Worm (Caenorhabditis elegans) whole organism, young adult: ENCODE measurements around the gene sptl-3.

Experiments
- B0261.1 ChIP-seq: sonication (generic microtip); optimal IDR thresholded peaks from 2 replicates; lab custom pipeline; 2016; ENCODE audit warnings: mild to moderate bottlenecking, missing genetic modification characterization, moderate library complexity, missing compliant biosample characterization
- F49E8.2 ChIP-seq: sonication (generic microtip); optimal IDR thresholded peaks from 3 replicates; lab custom pipeline; 2017; ENCODE audit warnings: missing genetic modification characterization, mild to moderate bottlenecking, missing compliant biosample characterization, antibody characterized with exemption, moderate library complexity; ENCODE audit not compliant: insufficient read depth
- F52B5.7 ChIP-seq: sonication (generic microtip); optimal IDR thresholded peaks from 2 replicates; lab custom pipeline; 2016; ENCODE audit warnings: mild to moderate bottlenecking, missing genetic modification characterization, missing compliant biosample characterization
- F57C9.4 ChIP-seq: sonication (generic microtip); optimal IDR thresholded peaks from 2 replicates; lab custom pipeline; 2017; ENCODE audit warnings: mild to moderate bottlenecking, missing genetic modification characterization, missing compliant biosample characterization
- K12H6.12 ChIP-seq: fragments of 200-800 bp; sonication (Bioruptor generic); optimal IDR thresholded peaks from 2 replicates; lab custom pipeline; 2018; ENCODE audit warnings: mild to moderate bottlenecking, missing genetic modification characterization, missing compliant biosample characterization
- T07F8.4 ChIP-seq: sonication (generic microtip); optimal IDR thresholded peaks from 2 replicates; lab custom pipeline; 2016; ENCODE audit warnings: mild to moderate bottlenecking, missing genetic modification characterization, moderate library complexity, missing compliant biosample characterization
- Y53G8AR.9 ChIP-seq: fragments of 200-800 bp; sonication (Bioruptor generic); conservative IDR thresholded peaks from 2 replicates; pipeline ENCODE4 v1.3.6; 2022; ENCODE audit warnings: missing genetic modification reagents, missing genetic modification characterization, missing compliant biosample characterization
- Y56A3A.18 ChIP-seq: fragments of 200-800 bp; sonication (Bioruptor generic); IDR thresholded peaks from 2 replicates; pipeline ENCODE4 v1.3.6; 2022; ENCODE audit warnings: missing genetic modification reagents, missing genetic modification characterization, missing compliant biosample characterization
- ama-1 ChIP-seq, 3 experiments: fragments of 150-350 bp in 1 of 3; sonication (generic microtip) in 2 of 3; optimal IDR thresholded peaks; 2 replicates each; lab custom pipeline; 2014 to 2018; ENCODE audit warnings: missing biosample characterization in 2 of 3, missing genetic modification characterization in 2 of 3, missing genetic modification reagents in 2 of 3
- aptf-3 ChIP-seq: fragments of 200-800 bp; sonication (Bioruptor generic); IDR thresholded peaks from 2 replicates; pipeline ENCODE4 v1.3.6; 2022; ENCODE audit warnings: missing genetic modification characterization, missing compliant biosample characterization
- atf-7 ChIP-seq: sonication (generic microtip); optimal IDR thresholded peaks from 2 replicates; lab custom pipeline; 2017; ENCODE audit warnings: mild to moderate bottlenecking, missing genetic modification characterization, missing compliant biosample characterization
- athp-1 ChIP-seq: sonication (generic microtip); optimal IDR thresholded peaks from 2 replicates; lab custom pipeline; 2017; ENCODE audit warnings: mild to moderate bottlenecking, missing genetic modification characterization, missing compliant biosample characterization
- attf-5 ChIP-seq: fragments of 200-800 bp; sonication (Bioruptor generic); optimal IDR thresholded peaks from 2 replicates; lab custom pipeline; 2018; ENCODE audit warnings: mild to moderate bottlenecking, missing genetic modification characterization, missing compliant biosample characterization
- cebp-2 ChIP-seq: fragments of 200-800 bp; sonication (Bioruptor generic); IDR thresholded peaks from 2 replicates; pipeline ENCODE4 v1.3.6; 2022; ENCODE audit warnings: missing genetic modification characterization, missing compliant biosample characterization
- ceh-100 ChIP-seq: fragments of 200-800 bp; sonication (Bioruptor generic); IDR thresholded peaks from 2 replicates; pipeline ENCODE4 v1.3.6; 2022; ENCODE audit warnings: missing genetic modification reagents, missing genetic modification characterization, missing compliant biosample characterization
- ceh-40 ChIP-seq: fragments of 200-800 bp; sonication (Bioruptor generic); IDR thresholded peaks from 2 replicates; pipeline ENCODE4 v1.3.6; 2022; ENCODE audit warnings: missing genetic modification characterization, missing compliant biosample characterization
- ceh-91 ChIP-seq: fragments of 200-800 bp; sonication (Bioruptor generic); IDR thresholded peaks from 2 replicates; pipeline ENCODE4 v1.3.6; 2022; ENCODE audit warnings: missing genetic modification reagents, missing genetic modification characterization, missing compliant biosample characterization
- dox-1 ChIP-seq: fragments of 200-800 bp; sonication (Bioruptor generic); IDR thresholded peaks from 2 replicates; pipeline ENCODE4 v1.3.6; 2022; ENCODE audit warnings: missing genetic modification reagents, missing genetic modification characterization, missing compliant biosample characterization
- dpff-1 ChIP-seq: sonication (generic microtip); optimal IDR thresholded peaks from 2 replicates; lab custom pipeline; 2017; ENCODE audit warnings: mild to moderate bottlenecking, missing genetic modification characterization, missing compliant biosample characterization
- egl-18 ChIP-seq: fragments of 200-800 bp; sonication (Bioruptor generic); IDR thresholded peaks from 2 replicates; pipeline ENCODE4 v1.3.6; 2022; ENCODE audit warnings: missing genetic modification reagents, missing genetic modification characterization, missing compliant biosample characterization
- ets-4 ChIP-seq: fragments of 200-800 bp; sonication (Bioruptor generic); optimal IDR thresholded peaks from 2 replicates; lab custom pipeline; 2018; ENCODE audit warnings: mild to moderate bottlenecking, missing genetic modification characterization, missing compliant biosample characterization
- fkh-3 ChIP-seq: sonication (generic microtip); optimal IDR thresholded peaks from 2 replicates; lab custom pipeline; 2016; ENCODE audit warnings: mild to moderate bottlenecking, missing genetic modification characterization, missing compliant biosample characterization
- gei-17 ChIP-seq: fragments of 200-800 bp; sonication (Bioruptor generic); optimal IDR thresholded peaks from 2 replicates; lab custom pipeline; 2018; ENCODE audit warnings: mild to moderate bottlenecking, missing genetic modification characterization, missing compliant biosample characterization
- hmg-20 ChIP-seq: fragments of 200-800 bp; sonication (Bioruptor generic); IDR thresholded peaks from 2 replicates; pipeline ENCODE4 v1.3.6; 2022; ENCODE audit warnings: missing genetic modification reagents, missing genetic modification characterization, missing compliant biosample characterization
- hrde-1 ChIP-seq: sonication (generic microtip); optimal IDR thresholded peaks from 2 replicates; lab custom pipeline; 2016; ENCODE audit warnings: missing genetic modification characterization, mild to moderate bottlenecking, missing compliant biosample characterization, moderate library complexity, missing genotype, missing genetic modification reagents, borderline replicate concordance
- let-607 ChIP-seq, 2 experiments: fragments of 200-800 bp in 1 of 2; sonication (Bioruptor generic) in 1 of 2; sonication (generic microtip) in 1 of 2; optimal IDR thresholded peaks; 2 replicates each; lab custom pipeline; 2016 to 2018; ENCODE audit warnings: mild to moderate bottlenecking in 2 of 2, missing compliant biosample characterization in 2 of 2, missing genetic modification characterization in 2 of 2, moderate library complexity in 2 of 2, missing genotype in 1 of 2
- lin-35 ChIP-seq, 3 experiments: fragments of 150-350 bp in 2 of 3; sonication (generic microtip) in 1 of 3; optimal IDR thresholded peaks; 2 replicates each; lab custom pipeline; 2014 to 2018; ENCODE audit warnings: missing biosample characterization in 3 of 3, missing genetic modification characterization in 3 of 3, missing genetic modification reagents in 3 of 3
- lin-40 ChIP-seq: sonication (generic microtip); optimal IDR thresholded peaks from 2 replicates; lab custom pipeline; 2016; ENCODE audit warnings: missing genetic modification characterization, mild to moderate bottlenecking, missing compliant biosample characterization, missing genotype, missing genetic modification reagents
- madf-8 ChIP-seq: fragments of 200-800 bp; sonication (Bioruptor generic); conservative IDR thresholded peaks from 2 replicates; pipeline ENCODE4 v1.3.6; 2022; ENCODE audit warnings: missing genetic modification reagents, missing genetic modification characterization, missing compliant biosample characterization
- mcd-1 ChIP-seq: fragments of 200-800 bp; sonication (Bioruptor generic); IDR thresholded peaks from 2 replicates; pipeline ENCODE4 v1.3.6; 2022; ENCODE audit warnings: missing genetic modification reagents, missing genetic modification characterization, missing compliant biosample characterization
- nfya-2 ChIP-seq: fragments of 200-800 bp; sonication (Bioruptor generic); IDR thresholded peaks from 2 replicates; pipeline ENCODE4 v1.3.6; 2022; ENCODE audit warnings: missing genetic modification reagents, missing genetic modification characterization, missing compliant biosample characterization
- nfyb-1 ChIP-seq: fragments of 200-800 bp; sonication (Bioruptor generic); IDR thresholded peaks from 2 replicates; pipeline ENCODE4 v1.3.6; 2022; ENCODE audit warnings: missing genetic modification reagents, missing genetic modification characterization, missing compliant biosample characterization
- nhr-80 ChIP-seq: sonication (generic microtip); optimal IDR thresholded peaks from 2 replicates; lab custom pipeline; 2016; ENCODE audit warnings: missing genetic modification characterization, missing compliant biosample characterization
- pha-4 ChIP-seq: fragments of 150-350 bp; sonication (generic microtip); optimal IDR thresholded peaks from 2 replicates; lab custom pipeline; 2014; ENCODE audit warnings: missing biosample characterization, missing genetic modification reagents, missing genetic modification characterization
- rcor-1 ChIP-seq: fragments of 200-800 bp; sonication (Bioruptor generic); IDR thresholded peaks from 2 replicates; pipeline ENCODE4 v1.3.6; 2022; ENCODE audit warnings: missing genetic modification reagents, missing genetic modification characterization, missing compliant biosample characterization
- rec-8 ChIP-seq, 2 experiments: sonication (generic microtip); optimal IDR thresholded peaks; 2 replicates each; lab custom pipeline; 2016; ENCODE audit warnings: mild to moderate bottlenecking in 2 of 2, missing genetic modification characterization in 2 of 2, missing genetic modification reagents in 2 of 2, missing genotype in 2 of 2, missing biosample characterization in 1 of 2, missing compliant biosample characterization in 1 of 2, moderate library complexity in 1 of 2
- rpc-1 ChIP-seq, 2 experiments: fragments of 150-350 bp in 1 of 2; sonication (generic microtip) in 1 of 2; optimal IDR thresholded peaks; 2 replicates each; lab custom pipeline; 2014 to 2018; ENCODE audit warnings: missing biosample characterization in 1 of 2, missing genetic modification characterization in 1 of 2, missing genetic modification reagents in 1 of 2, missing genotype in 1 of 2
- sdz-38 ChIP-seq: sonication (generic microtip); optimal IDR thresholded peaks from 2 replicates; lab custom pipeline; 2016; ENCODE audit warnings: missing genotype, missing genetic modification characterization, missing compliant biosample characterization
- snpc-1.3 ChIP-seq: sonication (generic microtip); optimal IDR thresholded peaks from 2 replicates; lab custom pipeline; 2017; ENCODE audit warnings: missing genetic modification characterization, mild to moderate bottlenecking, missing compliant biosample characterization, antibody characterized with exemption, moderate library complexity, missing genotype, missing genetic modification reagents; ENCODE audit not compliant: insufficient read depth
- somi-1 ChIP-seq: fragments of 200-800 bp; sonication (Bioruptor generic); optimal IDR thresholded peaks from 2 replicates; lab custom pipeline; 2018; ENCODE audit warnings: mild to moderate bottlenecking, missing genetic modification characterization, missing compliant biosample characterization
- tbx-9 ChIP-seq: sonication (generic microtip); optimal IDR thresholded peaks from 2 replicates; lab custom pipeline; 2016; ENCODE audit warnings: borderline replicate concordance, missing genetic modification characterization, inconsistent platforms, missing compliant biosample characterization
- tlf-1 ChIP-seq: fragments of 200-800 bp; sonication (Bioruptor generic); optimal IDR thresholded peaks from 2 replicates; lab custom pipeline; 2018; ENCODE audit warnings: mild to moderate bottlenecking, missing genetic modification characterization, missing compliant biosample characterization
- unc-62 ChIP-seq: fragments of 150-350 bp; optimal IDR thresholded peaks from 2 replicates; lab custom pipeline; 2014; ENCODE audit warnings: missing biosample characterization, missing genetic modification reagents, missing genetic modification characterization
- zim-3 ChIP-seq: sonication (generic microtip); optimal IDR thresholded peaks from 2 replicates; lab custom pipeline; 2017; ENCODE audit warnings: mild to moderate bottlenecking, missing genetic modification characterization, moderate library complexity, missing compliant biosample characterization
- ztf-25 ChIP-seq: fragments of 200-800 bp; sonication (Bioruptor generic); IDR thresholded peaks from 2 replicates; pipeline ENCODE4 v1.3.6; 2022; ENCODE audit warnings: missing genetic modification reagents, missing genetic modification characterization, missing compliant biosample characterization
- ztf-26 ChIP-seq: sonication (generic microtip); optimal IDR thresholded peaks from 2 replicates; lab custom pipeline; 2017; ENCODE audit warnings: missing genetic modification characterization, missing compliant biosample characterization

Gene sptl-3

DNA sequence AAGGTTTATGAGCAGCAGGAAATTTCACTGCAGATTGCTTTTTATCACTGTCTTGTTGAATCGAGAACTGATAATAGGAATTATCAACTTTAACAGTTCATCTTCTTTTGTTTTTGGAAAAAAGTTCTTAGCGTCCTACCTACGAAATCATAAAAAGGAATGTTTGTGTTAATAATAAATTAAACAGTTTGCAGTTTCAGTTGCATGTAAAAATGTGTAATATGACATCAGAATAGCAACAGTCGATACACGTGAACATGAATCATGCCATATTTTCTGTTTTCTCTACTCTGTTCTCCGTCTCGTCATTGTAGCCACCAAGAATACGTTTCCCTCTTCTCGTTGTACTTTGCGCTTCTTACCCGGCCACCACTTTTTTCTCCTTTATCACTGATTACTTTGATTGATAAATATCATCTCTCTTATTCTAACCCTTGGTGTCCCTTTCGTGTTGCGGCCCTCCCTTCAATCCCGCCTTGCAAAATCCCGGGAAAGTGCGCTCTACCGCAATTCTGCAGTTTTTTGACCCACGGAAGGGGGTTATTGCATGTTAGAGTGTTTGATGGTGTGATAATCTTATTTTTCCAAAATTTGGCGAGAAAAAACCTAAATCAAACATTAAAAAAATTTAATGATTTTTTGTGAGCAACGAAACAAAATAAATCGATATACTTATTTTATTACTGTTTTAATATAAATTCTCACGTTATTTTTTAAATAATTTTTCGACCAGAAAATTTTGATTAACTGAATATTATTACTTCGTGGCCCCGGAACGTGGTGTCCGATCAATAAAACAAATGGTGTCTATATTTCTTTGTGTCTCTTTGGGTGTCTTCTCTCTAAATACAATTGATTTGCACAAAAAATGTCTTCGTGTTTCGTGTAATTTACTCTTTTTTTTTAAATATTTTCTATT, at the start of gene sptl-3:
TSS of gene sptl-3 (plus strand) at position 869 of the 919 bp plus-strand sequence.
- TF ChIP-seq K12H6.12 (tag; lab: Kevin White, UChicago) (no peak), Y53G8AR.9 (GFP tag; lab: Robert Waterston, UW) (no peak), unc-62 (GFP tag; lab: Kevin White, UChicago) (no peak), lin-35 (GFP tag; optimal IDR thresholded peaks at IDR 0.05; lab: Kevin White, UChicago) (peak in 1 of 3 experiments; percentile 29), ceh-40 (GFP tag; lab: Robert Waterston, UW) (no peak), aptf-3 (GFP tag; lab: Robert Waterston, UW) (no peak), rcor-1 (no peak), F49E8.2 (tag; lab: Kevin White, UChicago) (no peak), hrde-1 (tag; lab: Kevin White, UChicago) (no peak), athp-1 (no peak), fkh-3 (tag; lab: Kevin White, UChicago) (no peak), F52B5.7 (tag; lab: Kevin White, UChicago) (no peak), ets-4 (no peak), ceh-91 (no peak), let-607 (tag; optimal IDR thresholded peaks at IDR 0.05; lab: Kevin White, UChicago) (no peak), dpff-1 (no peak), madf-8 (GFP tag; lab: Robert Waterston, UW) (no peak), nhr-80 (tag; lab: Kevin White, UChicago) (peak; percentile 86), ztf-26 (peak; percentile 40), zim-3 (tag; lab: Kevin White, UChicago) (no peak), ceh-100 (GFP tag; lab: Robert Waterston, UW) (no peak), rpc-1 (optimal IDR thresholded peaks at IDR 0.05; lab: Kevin White, UChicago) (no peak), rpc-1 (tag; optimal IDR thresholded peaks at IDR 0.05; lab: Kevin White, UChicago) (no peak), sdz-38 (tag; lab: Kevin White, UChicago) (no peak), attf-5 (GFP tag; lab: Kevin White, UChicago) (peak; percentile 1), B0261.1 (no peak), cebp-2 (no peak), snpc-1.3 (no peak), mcd-1 (GFP tag; lab: Robert Waterston, UW) (peak; percentile 53), pha-4 (tag; lab: Kevin White, UChicago) (no peak), ztf-25 (GFP tag; lab: Robert Waterston, UW) (no peak), gei-17 (GFP tag; lab: Kevin White, UChicago) (no peak), Y56A3A.18 (GFP tag; lab: Robert Waterston, UW) (no peak), rec-8 (tag; optimal IDR thresholded peaks at IDR 0.05; lab: Kevin White, UChicago) (no peak), lin-40 (tag; lab: Kevin White, UChicago) (peak; percentile 47), F57C9.4 (tag; lab: Kevin White, UChicago) (no peak), hmg-20 (GFP tag; lab: Robert Waterston, UW) (no peak), somi-1 (no peak), ama-1 (optimal IDR thresholded peaks at IDR 0.05; lab: Kevin White, UChicago) (no peak), ama-1 (GFP tag; optimal IDR thresholded peaks at IDR 0.05; lab: Kevin White, UChicago) (no peak), atf-7 (peak; percentile 65), tbx-9 (tag; lab: Kevin White, UChicago) (no peak), dox-1 (no peak), nfyb-1 (no peak), egl-18 (no peak), T07F8.4 (no peak), nfya-2 (no peak), tlf-1 (GFP tag; lab: Kevin White, UChicago) (no peak)
